Fruit fly (Drosophila melanogaster): ENCODE data around the gene Plp.

Plp gene

dm6 chr3L:15098659-15099512, 4.4 kb upstream of the Plp start:
- TF ChIP-seq EcR (GFP tag; optimal IDR thresholded peaks at IDR 0.05): no peak
- peak; percentile 74 for TF ChIP-seq CG15710 (tag; optimal IDR thresholded peaks at IDR 0.05)
- TF ChIP-seq CG8301 (tag; optimal IDR thresholded peaks at IDR 0.05): peak; percentile 85
- peak; percentile 95 for TF ChIP-seq CG8159 (tag; optimal IDR thresholded peaks at IDR 0.05)
- peak; percentile 82 for TF ChIP-seq CG17806 (tag; optimal IDR thresholded peaks at IDR 0.05)
- TF ChIP-seq CG4496 (GFP tag; IDR thresholded peaks at IDR 0.05): peak; percentile 83
- peak; percentile 65 for TF ChIP-seq gl (tag; optimal IDR thresholded peaks at IDR 0.05)
- peak; percentile 92 for TF ChIP-seq CG9948 (tag; optimal IDR thresholded peaks at IDR 0.05)
- peak; percentile 96 for TF ChIP-seq CG12605 (GFP tag; IDR thresholded peaks at IDR 0.05)
- TF ChIP-seq rn (GFP tag; IDR thresholded peaks at IDR 0.05): peak; percentile 75
- TF ChIP-seq Pif1B (GFP tag; optimal IDR thresholded peaks at IDR 0.05): peak; percentile 65
- TF ChIP-seq Ets98B (GFP tag; IDR thresholded peaks at IDR 0.05): peak; percentile 54
- peak; percentile 58 for TF ChIP-seq CG34367 (tag; optimal IDR thresholded peaks at IDR 0.05)
- TF ChIP-seq CG13204 (GFP tag; optimal IDR thresholded peaks at IDR 0.05): no peak
- peak; percentile 87 for TF ChIP-seq D1 (tag; optimal IDR thresholded peaks at IDR 0.05)
- no peak for TF ChIP-seq CG10348 (GFP tag; IDR thresholded peaks at IDR 0.05)
- peak; percentile 49 for TF ChIP-seq Snoo (tag; optimal IDR thresholded peaks at IDR 0.05)
- peak; percentile 71 for TF ChIP-seq Pif1A (GFP tag; optimal IDR thresholded peaks at IDR 0.05)
- peak; percentile 92 for TF ChIP-seq CG32121 (GFP tag; IDR thresholded peaks at IDR 0.05)
- no peak for TF ChIP-seq fd96Ca (GFP tag; IDR thresholded peaks at IDR 0.05)
- peak; percentile 91 for TF ChIP-seq CG14655 (GFP tag; optimal IDR thresholded peaks at IDR 0.05)

dm6 chr3L:15097878-15098520, 3.5 kb upstream of the Plp start, which contains the start of gene Ctps:
TSS of gene Ctps (plus strand) at chr3L:15097914.
- TF ChIP-seq fd96Ca (GFP tag; IDR thresholded peaks at IDR 0.05) (no peak), Pif1A (GFP tag; optimal IDR thresholded peaks at IDR 0.05) (peak; percentile 0), D1 (tag; optimal IDR thresholded peaks at IDR 0.05) (peak; percentile 49)

dm6 chr3L:15093929-15094588, 465 bp downstream of the Plp start:
- peak; percentile 70 for TF ChIP-seq EcR (GFP tag; optimal IDR thresholded peaks at IDR 0.05)
- TF ChIP-seq CG32121 (GFP tag; IDR thresholded peaks at IDR 0.05): 0 out of 2 replicates have a peak, but pooled peaks have one; percentile 37
- TF ChIP-seq CG4496 (GFP tag; IDR thresholded peaks at IDR 0.05): 0 out of 3 replicates have a peak, but pooled peaks have one; percentile 49
- TF ChIP-seq CG8159 (tag; optimal IDR thresholded peaks at IDR 0.05): peak; percentile 5
- TF ChIP-seq CG34367 (tag; optimal IDR thresholded peaks at IDR 0.05): no peak
- TF ChIP-seq Pif1A (GFP tag; optimal IDR thresholded peaks at IDR 0.05): peak; percentile 19
- no peak for TF ChIP-seq gl (tag; optimal IDR thresholded peaks at IDR 0.05)

dm6 chr3L:15089887-15090679, 4.4 kb downstream of the Plp start:
- TF ChIP-seq Pif1B (GFP tag; optimal IDR thresholded peaks at IDR 0.05) (no peak), CG8159 (tag; optimal IDR thresholded peaks at IDR 0.05) (no peak), CG9948 (tag; optimal IDR thresholded peaks at IDR 0.05) (no peak), CG32121 (GFP tag; IDR thresholded peaks at IDR 0.05) (no peak), CG34367 (tag; optimal IDR thresholded peaks at IDR 0.05) (no peak), CG4496 (GFP tag; IDR thresholded peaks at IDR 0.05) (no peak), gl (tag; optimal IDR thresholded peaks at IDR 0.05) (no peak), D1 (tag; optimal IDR thresholded peaks at IDR 0.05) (no peak), Pif1A (GFP tag; optimal IDR thresholded peaks at IDR 0.05) (no peak), rn (GFP tag; IDR thresholded peaks at IDR 0.05) (no peak), CG14655 (GFP tag; optimal IDR thresholded peaks at IDR 0.05) (no peak), Snoo (tag; optimal IDR thresholded peaks at IDR 0.05) (no peak), CG8301 (tag; optimal IDR thresholded peaks at IDR 0.05) (no peak)

dm6 chr3L:15089083-15089704, 5.3 kb downstream of the Plp start:
- TF ChIP-seq Ets98B (GFP tag; IDR thresholded peaks at IDR 0.05) (no peak), CG34367 (tag; optimal IDR thresholded peaks at IDR 0.05) (no peak), gl (tag; optimal IDR thresholded peaks at IDR 0.05) (no peak), D1 (tag; optimal IDR thresholded peaks at IDR 0.05) (no peak), CG32121 (GFP tag; IDR thresholded peaks at IDR 0.05) (no peak), CG8159 (tag; optimal IDR thresholded peaks at IDR 0.05) (no peak), CG8301 (tag; optimal IDR thresholded peaks at IDR 0.05) (no peak), rn (GFP tag; IDR thresholded peaks at IDR 0.05) (no peak), fd96Ca (GFP tag; IDR thresholded peaks at IDR 0.05) (no peak), CG10348 (GFP tag; IDR thresholded peaks at IDR 0.05) (no peak), CG15710 (tag; optimal IDR thresholded peaks at IDR 0.05) (no peak), CG13204 (GFP tag; optimal IDR thresholded peaks at IDR 0.05) (no peak)
